Worm (Caenorhabditis elegans) whole organism, L4/young adult: ENCODE data around the gene C16D9.8.

Source experiments
- W03F9.2 ChIP-seq: fragments of 150-350 bp; optimal IDR thresholded peaks from 2 replicates; lab custom pipeline; 2014; ENCODE audit warnings: missing biosample characterization, missing genetic modification characterization
- dao-5 ChIP-seq: sonication (generic microtip); optimal IDR thresholded peaks from 2 replicates; lab custom pipeline; 2016; ENCODE audit warnings: missing genotype, missing genetic modification characterization, moderate library complexity, missing compliant biosample characterization
- him-1 ChIP-seq: sonication (generic microtip); optimal IDR thresholded peaks from 2 replicates; lab custom pipeline; 2016; ENCODE audit warnings: missing genotype, missing genetic modification reagents, missing genetic modification characterization, missing compliant biosample characterization

Gene C16D9.8

DNA sequence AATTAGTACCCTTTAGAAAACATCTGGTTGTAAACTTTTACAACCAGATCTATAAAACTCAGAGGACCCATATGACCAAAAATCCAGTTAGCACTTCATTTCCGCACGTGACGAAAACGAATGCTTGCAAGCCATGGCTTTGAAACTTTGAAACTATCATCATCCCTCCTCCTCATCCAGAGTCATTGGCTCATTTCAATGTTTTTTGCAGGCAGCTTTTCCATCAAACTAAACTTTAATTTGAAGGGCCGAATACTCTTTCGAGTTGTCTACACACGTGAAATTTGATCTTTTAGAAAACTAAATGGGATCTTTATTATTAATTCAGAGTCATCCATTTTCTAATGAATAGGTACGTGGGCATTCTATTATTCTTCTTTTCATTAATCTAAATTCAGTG lies 1.2 kb downstream of the C16D9.8 start:
- TF ChIP-seq dao-5 (tag; lab: Kevin White, UChicago) (no peak), him-1 (tag; lab: Kevin White, UChicago) (no peak), W03F9.2 (tag; lab: Kevin White, UChicago) (no peak)

DNA sequence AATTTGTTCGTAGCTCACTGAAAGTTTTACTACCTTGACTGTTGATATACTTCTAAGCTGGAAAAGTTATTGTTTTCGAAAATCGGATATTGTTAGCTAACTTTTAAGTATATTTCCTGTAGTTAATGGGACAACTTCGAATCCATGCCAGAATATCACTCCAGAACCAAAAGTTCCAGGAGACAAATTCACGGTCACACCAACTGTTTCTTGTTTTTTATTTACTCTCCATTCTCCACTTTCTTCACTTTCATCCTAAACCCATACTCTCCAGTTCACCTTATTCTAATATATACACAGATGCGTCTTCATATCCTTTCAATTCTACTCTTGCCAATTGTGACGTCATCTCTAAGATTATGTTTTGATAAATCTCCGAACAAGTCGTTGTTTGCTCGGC lies 4.3 kb downstream of the C16D9.8 start, which contains the start of gene C16D9.1:
C16D9.1 (plus strand) TSS at position 301 of the 400 bp plus-strand sequence.
- TF ChIP-seq him-1 (tag; lab: Kevin White, UChicago) (no peak), W03F9.2 (tag; lab: Kevin White, UChicago) (no peak), dao-5 (tag; lab: Kevin White, UChicago) (no peak)

DNA sequence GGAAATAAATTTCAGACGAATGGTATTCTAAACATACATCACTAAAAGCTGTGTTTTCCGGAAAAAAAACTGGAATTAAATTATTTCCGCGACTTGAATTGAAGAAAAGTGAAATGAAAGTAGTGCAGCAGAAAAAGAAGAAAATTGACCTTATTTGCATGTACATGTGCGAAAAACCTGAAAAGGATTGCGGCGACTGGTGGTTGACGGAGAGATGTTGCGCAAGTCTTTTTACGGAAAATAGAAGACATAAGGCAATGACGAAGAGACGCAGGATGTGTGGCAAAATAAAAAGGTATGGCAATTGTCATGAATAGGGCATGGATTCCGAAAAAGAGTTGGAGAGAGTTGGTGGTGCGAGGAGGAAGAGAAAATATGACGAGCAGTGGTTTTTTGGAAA lies 8.4 kb downstream of the C16D9.8 start:
- TF ChIP-seq dao-5 (tag; lab: Kevin White, UChicago) (no peak), him-1 (tag; lab: Kevin White, UChicago) (no peak), W03F9.2 (tag; lab: Kevin White, UChicago) (no peak)

DNA sequence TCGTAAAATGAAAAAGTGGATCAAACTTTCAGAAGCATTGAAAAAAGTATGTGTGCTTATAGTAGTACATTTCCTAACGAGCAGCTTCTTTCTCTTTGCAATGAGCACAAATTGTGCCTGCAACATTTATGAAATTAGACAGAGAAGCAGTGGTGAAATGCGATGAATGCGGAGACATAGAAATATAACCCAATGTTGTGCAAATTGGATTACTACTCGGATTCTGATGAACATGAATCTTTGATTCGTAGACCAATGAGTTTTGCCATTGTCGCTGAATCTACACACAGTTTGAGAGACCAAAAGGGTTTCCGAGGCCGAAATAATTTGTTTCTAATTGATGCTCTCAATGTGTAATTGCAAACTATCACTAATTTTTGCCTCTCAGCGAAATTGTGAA lies 9.4 kb downstream of the C16D9.8 start:
- TF ChIP-seq dao-5 (tag; lab: Kevin White, UChicago) (no peak), W03F9.2 (tag; lab: Kevin White, UChicago) (no peak), him-1 (tag; lab: Kevin White, UChicago) (no peak)

DNA sequence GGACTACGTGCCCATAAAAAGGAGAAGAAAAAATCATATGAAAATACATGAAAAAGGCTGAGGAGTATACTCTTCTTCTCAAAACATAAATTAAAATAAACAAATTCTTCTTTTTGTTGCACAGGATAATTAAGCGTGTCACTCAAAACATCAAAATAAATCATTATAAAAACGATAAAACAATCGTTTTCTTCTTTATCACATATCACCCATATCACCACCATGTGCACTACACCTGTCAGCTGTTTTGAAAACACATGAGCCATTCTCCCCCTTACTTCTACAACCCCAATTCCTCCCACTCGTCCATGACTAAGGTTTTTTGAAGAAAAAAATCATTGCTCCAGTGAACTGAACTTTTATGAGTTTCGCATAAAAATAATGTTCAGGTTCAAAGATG lies 10.8 kb downstream of the C16D9.8 start:
- TF ChIP-seq him-1 (tag; lab: Kevin White, UChicago): no peak
- TF ChIP-seq W03F9.2 (tag; lab: Kevin White, UChicago): no peak
- no peak for TF ChIP-seq dao-5 (tag; lab: Kevin White, UChicago)

DNA sequence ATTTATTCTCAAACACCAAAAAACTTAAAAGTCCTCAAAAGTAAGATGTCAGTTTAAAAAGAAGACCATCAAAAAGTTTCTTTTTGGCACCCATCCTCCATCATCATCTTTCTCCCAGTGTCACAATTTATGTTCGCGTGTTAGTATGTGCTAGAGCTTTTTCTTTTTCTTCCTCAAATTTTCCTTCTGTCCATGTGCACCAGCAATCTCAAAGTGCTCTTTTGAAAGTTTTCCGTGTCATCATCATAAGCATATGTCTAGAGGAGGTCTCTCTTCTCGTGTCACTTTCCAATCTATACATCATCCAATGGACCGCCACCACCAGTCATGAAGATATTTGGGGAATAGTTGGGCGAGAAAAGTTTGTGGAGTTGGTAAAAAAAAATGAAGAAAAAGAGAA lies 12.3 kb downstream of the C16D9.8 start:
- TF ChIP-seq W03F9.2 (tag; lab: Kevin White, UChicago): no peak
- no peak for TF ChIP-seq him-1 (tag; lab: Kevin White, UChicago)
- TF ChIP-seq dao-5 (tag; lab: Kevin White, UChicago): no peak

DNA sequence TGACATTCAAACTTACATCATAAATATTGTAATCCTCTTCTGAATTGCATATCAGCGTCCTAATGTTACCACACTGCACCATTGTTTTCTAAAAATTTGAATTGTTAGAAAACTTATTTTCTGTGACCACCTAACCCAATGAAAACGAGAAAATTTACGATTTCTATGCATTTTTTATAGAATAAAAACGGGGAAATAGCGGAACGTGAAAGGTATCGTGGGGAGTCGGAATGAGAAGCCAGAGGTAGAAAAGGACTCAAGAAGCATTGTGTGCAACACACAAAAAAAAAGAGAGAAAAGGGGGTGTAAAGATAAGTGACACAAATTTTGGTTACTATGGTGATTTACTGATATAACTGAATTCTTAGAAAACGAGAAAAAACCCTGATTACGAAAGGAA lies 13.2 kb downstream of the C16D9.8 start, which contains the start of gene C16D9.6:
C16D9.6 (minus strand) TSS at position 101 of the 400 bp plus-strand sequence.
- no peak for TF ChIP-seq W03F9.2 (tag; lab: Kevin White, UChicago)
- no peak for TF ChIP-seq dao-5 (tag; lab: Kevin White, UChicago)
- TF ChIP-seq him-1 (tag; lab: Kevin White, UChicago): no peak

DNA sequence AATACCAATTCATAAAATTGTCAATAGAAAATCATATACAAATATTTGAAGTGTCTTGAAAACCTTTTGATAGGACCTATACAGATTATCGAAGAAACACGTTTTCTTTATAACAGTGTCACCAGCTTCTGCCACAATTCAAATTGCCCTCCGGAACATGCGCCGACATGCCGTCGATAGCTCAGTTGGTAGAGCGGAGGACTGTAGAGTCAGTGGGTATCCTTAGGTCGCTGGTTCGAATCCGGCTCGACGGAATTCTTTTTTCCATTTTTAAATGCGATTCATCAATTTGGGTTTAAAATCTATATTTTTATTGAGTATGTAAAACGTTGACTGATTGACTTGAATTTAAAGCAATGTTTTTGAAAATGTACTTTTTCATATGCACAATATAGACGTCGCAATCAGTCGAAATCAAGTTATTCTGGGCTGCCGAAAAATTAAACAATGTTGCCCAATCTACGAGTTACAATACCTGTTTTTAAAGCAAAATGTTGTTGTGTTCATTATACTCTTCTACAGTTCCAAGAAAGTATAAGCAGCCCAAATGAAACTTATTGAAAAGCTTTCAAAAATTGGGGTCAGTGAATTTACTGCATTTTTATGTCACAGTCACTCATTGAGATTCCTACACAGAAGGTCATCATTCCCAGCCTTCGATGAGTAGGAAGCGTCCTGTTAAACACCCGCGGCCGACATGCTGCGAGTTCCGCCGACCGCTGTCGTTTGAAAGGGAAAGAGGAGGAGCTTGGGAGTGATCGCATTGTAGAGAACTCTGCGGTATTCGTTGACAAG lies 15.9 kb downstream of the C16D9.8 start:
- TF ChIP-seq him-1 (tag; lab: Kevin White, UChicago) (no peak), dao-5 (tag; lab: Kevin White, UChicago) (no peak), W03F9.2 (tag; lab: Kevin White, UChicago) (peak; percentile 47)

DNA sequence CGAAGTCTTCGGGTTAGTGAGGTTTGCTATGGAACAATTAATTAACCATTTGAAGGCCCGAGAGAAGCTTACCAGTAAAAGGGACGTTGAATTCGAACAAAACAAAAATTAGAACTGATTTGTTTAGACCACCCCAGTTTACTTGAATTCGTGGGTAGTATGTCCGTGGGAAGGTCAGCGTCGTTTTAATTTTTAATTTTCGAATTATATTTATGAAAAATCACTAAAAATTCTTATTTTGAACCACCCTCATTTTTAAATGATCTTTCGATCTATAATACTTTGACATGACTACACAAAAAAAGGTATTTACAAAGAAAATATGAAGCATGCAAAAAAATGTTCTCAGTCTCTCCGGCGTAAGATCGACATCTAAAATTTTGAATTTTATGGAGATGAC lies 17.9 kb downstream of the C16D9.8 start, which contains the start of gene C16D9.5:
C16D9.5 (minus strand) TSS at position 101 of the 400 bp plus-strand sequence.
- TF ChIP-seq dao-5 (tag; lab: Kevin White, UChicago) (no peak), W03F9.2 (tag; lab: Kevin White, UChicago) (no peak), him-1 (tag; lab: Kevin White, UChicago) (no peak)

DNA sequence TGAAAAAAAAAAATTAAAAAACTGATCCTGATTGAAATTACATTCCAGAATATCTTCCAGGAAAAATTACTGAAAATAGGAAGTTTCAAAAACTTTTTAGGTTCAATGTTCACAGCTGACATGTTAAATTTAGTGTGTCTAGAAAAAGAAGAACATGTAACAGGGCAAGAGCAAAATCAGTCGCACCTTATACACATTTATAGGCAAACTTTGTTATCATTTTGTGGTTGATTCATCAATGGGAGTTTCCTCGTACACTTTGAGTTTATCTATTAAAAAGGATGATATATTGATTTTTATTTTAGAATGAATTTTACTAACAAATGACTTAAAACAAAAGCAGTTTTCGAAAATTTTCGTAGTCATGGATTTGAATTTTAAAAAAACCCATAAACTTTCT lies 20.2 kb downstream of the C16D9.8 start:
- TF ChIP-seq dao-5 (tag; lab: Kevin White, UChicago) (no peak), him-1 (tag; lab: Kevin White, UChicago) (no peak)

DNA sequence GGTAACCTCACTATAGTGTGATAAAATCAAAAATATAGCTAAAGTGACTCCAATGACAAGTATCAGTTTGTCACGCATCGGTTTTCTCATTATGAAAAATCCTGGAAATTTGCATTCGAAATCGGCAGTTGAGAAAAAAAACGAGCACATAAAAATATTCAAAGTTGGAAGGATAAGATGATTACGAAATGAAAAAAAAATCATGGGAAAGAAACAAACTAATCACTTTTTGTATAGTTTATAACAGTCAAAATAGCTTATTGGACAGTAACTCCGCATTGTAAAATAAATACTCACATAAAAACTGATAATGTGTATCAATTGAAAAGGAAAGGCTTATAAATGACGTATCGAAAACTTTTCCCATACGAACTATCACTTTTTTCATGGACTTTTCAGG lies 20.6 kb downstream of the C16D9.8 start, which contains the start of gene C16D9.4:
C16D9.4 (minus strand) TSS at position 101 of the 400 bp plus-strand sequence.
- TF ChIP-seq dao-5 (tag; lab: Kevin White, UChicago): no peak
- TF ChIP-seq him-1 (tag; lab: Kevin White, UChicago): no peak
- no peak for TF ChIP-seq W03F9.2 (tag; lab: Kevin White, UChicago)

DNA sequence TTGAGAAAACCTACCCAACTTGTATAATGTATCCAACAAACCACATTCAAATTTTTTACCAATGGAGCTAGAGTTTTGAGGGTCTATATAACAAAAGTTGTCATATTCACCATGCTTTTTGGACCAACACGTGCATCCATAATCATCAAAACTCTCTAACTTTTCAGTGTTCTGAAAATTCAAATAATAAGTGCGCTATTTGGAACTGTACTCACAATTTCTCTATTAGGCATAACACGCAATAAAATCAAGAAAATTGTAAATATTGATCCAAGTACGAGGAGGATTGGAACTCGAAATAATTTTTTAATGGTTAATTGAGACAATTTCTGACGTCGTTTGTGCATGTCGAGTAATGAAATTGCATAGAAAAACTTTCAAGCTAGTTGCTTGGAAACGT lies 23.4 kb downstream of the C16D9.8 start, which contains the start of gene C16D9.3:
C16D9.3 (minus strand) TSS at position 101 of the 400 bp plus-strand sequence.
- TF ChIP-seq him-1 (tag; lab: Kevin White, UChicago): no peak
- TF ChIP-seq W03F9.2 (tag; lab: Kevin White, UChicago): no peak
- no peak for TF ChIP-seq dao-5 (tag; lab: Kevin White, UChicago)

DNA sequence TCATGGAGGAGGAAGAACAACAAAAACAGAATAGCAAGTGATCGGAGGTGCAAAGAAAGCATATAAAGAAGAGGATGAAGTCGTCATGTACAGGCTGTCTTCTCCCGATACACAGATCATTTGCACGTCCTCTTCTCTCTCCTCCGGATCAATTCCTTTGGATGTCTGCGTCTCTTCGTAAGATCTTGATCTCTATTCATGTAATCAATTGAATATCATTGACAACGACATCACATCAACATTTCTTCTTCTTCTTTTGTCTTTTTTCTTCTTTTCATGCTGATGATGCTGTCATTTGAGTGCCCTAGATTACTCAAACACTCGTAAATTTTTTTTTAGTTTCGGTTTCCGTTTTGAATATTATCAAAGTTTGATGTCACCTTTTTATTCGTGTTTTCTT lies 25.1 kb downstream of the C16D9.8 start, which contains the start of gene rol-3:
rol-3 (minus strand) TSS at position 120 of the 400 bp plus-strand sequence.
- TF ChIP-seq him-1 (tag; lab: Kevin White, UChicago) (no peak), W03F9.2 (tag; lab: Kevin White, UChicago) (no peak), dao-5 (tag; lab: Kevin White, UChicago) (no peak)
